Fruit fly (Drosophila melanogaster) whole organism: ENCODE measurements around the gene CG42709.

Experiments used
- CG8478 ChIP-seq: fragments of >200 bp; optimal IDR thresholded peaks from 2 replicates; lab custom pipeline; 2018; ENCODE audit warnings: inconsistent platforms
- pan ChIP-seq: fragments of >200 bp; optimal IDR thresholded peaks from 2 replicates; lab custom pipeline; 2017
- psq ChIP-seq: fragments of >200 bp; optimal IDR thresholded peaks from 2 replicates; lab custom pipeline; 2017

- no peak for TF ChIP-seq psq (lab: Kevin White, UChicago)
- TF ChIP-seq CG8478 (lab: Kevin White, UChicago): no peak
- TF ChIP-seq pan (lab: Kevin White, UChicago): no peak
These were observed 15.8 kb downstream of the CG42709 start, which contains the start of gene Sap130 for dm6 chr3L:12805660-12806289.
